Worm (Caenorhabditis elegans): Measurements from ENCODE around the gene F37C4.6.

F37C4.6 gene

DNA sequence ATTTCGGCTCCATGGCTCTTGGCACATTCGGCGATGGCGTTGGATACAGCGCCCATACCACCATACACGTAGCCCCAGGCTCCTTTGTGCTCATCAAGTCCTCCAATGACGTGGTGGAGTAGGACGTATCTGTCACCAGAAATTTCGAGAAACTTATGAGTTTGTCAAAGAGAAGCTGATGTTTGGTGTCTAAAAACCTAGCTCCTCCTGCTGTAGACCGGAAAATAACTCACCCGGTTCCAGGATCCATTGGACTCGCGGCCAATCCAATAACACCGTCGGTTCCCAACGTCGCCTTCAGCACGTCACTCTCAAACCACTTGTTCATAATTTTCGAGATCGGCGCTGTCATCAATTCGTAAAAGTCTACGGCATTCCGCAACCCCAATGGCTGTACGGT lies 1.2 kb downstream of the F37C4.6 start:
- TF ChIP-seq C16A3.4 (tag; optimal IDR thresholded peaks at IDR 0.05) (no peak), pax-3 (tag; optimal IDR thresholded peaks at IDR 0.05) (no peak), ceh-88 (GFP tag; IDR thresholded peaks at IDR 0.05) (no peak), hpl-2 (GFP tag; optimal IDR thresholded peaks at IDR 0.05) (no peak), ces-1 (GFP tag; optimal IDR thresholded peaks at IDR 0.05) (no peak), unc-98 (GFP tag; IDR thresholded peaks at IDR 0.05) (no peak), lin-15B (tag; optimal IDR thresholded peaks at IDR 0.05) (no peak), nhr-90 (tag; optimal IDR thresholded peaks at IDR 0.05; ENCODE audit: poor library complexity) (no peak), nhr-11 (tag; optimal IDR thresholded peaks at IDR 0.05) (no peak), vab-15 (tag; optimal IDR thresholded peaks at IDR 0.05) (no peak), nhr-12 (tag; optimal IDR thresholded peaks at IDR 0.05) (no peak), fkh-4 (tag; optimal IDR thresholded peaks at IDR 0.05; ENCODE audit: borderline replicate concordance) (no peak), nhr-85 (tag) (no peak), pag-3 (tag; optimal IDR thresholded peaks at IDR 0.05; ENCODE audit: borderline replicate concordance, insufficient read depth) (no peak), blmp-1 (tag; optimal IDR thresholded peaks at IDR 0.05) (no peak)

- no peak for TF ChIP-seq snu-23 (GFP tag; optimal IDR thresholded peaks at IDR 0.05)
- TF ChIP-seq nhr-71 (tag; optimal IDR thresholded peaks at IDR 0.05), result no peak
- no peak for TF ChIP-seq egl-27 (tag; optimal IDR thresholded peaks at IDR 0.05)
- no peak for TF ChIP-seq hpl-2 (GFP tag; optimal IDR thresholded peaks at IDR 0.05)
- TF ChIP-seq unc-86 (tag; optimal IDR thresholded peaks at IDR 0.05), result no peak
- no peak for TF ChIP-seq zip-4 (GFP tag; optimal IDR thresholded peaks at IDR 0.05)
- no peak for TF ChIP-seq ceh-8 (GFP tag; optimal IDR thresholded peaks at IDR 0.05)
- no peak for TF ChIP-seq hlh-4 (tag; optimal IDR thresholded peaks at IDR 0.05)
- TF ChIP-seq pag-3 (tag; optimal IDR thresholded peaks at IDR 0.05; ENCODE audit: borderline replicate concordance, insufficient read depth), result no peak
- TF ChIP-seq nhr-20 (tag; optimal IDR thresholded peaks at IDR 0.05), result no peak
- TF ChIP-seq alr-1 (tag; optimal IDR thresholded peaks at IDR 0.05; ENCODE audit: borderline replicate concordance), result no peak
- no peak for TF ChIP-seq nhr-76 (tag; optimal IDR thresholded peaks at IDR 0.05)
- TF ChIP-seq mdl-1 (tag; optimal IDR thresholded peaks at IDR 0.05), result peak in 1 of 2 experiments; percentile 39
- peak; percentile 30 to 33 for TF ChIP-seq efl-1 (optimal IDR thresholded peaks at IDR 0.05)
- peak; percentile 15 to 79 for TF ChIP-seq efl-1 (GFP tag; optimal IDR thresholded peaks at IDR 0.05 in 1 of 2)
- no peak for TF ChIP-seq lin-39 (tag; optimal IDR thresholded peaks at IDR 0.05)
- TF ChIP-seq snpc-4 (tag; optimal IDR thresholded peaks at IDR 0.05), result no peak
- TF ChIP-seq hlh-17 (GFP tag; optimal IDR thresholded peaks at IDR 0.05; ENCODE audit: borderline replicate concordance), result no peak
- TF ChIP-seq unc-130 (tag; optimal IDR thresholded peaks at IDR 0.05), result no peak
- TF ChIP-seq C04F5.9 (tag; optimal IDR thresholded peaks at IDR 0.05), result no peak
- no peak for TF ChIP-seq zag-1 (tag; optimal IDR thresholded peaks at IDR 0.05)
- TF ChIP-seq dpl-1 (GFP tag; optimal IDR thresholded peaks at IDR 0.05), result peak in 2 of 3 experiments; percentile 15 to 25
- TF ChIP-seq nhr-84 (tag; optimal IDR thresholded peaks at IDR 0.05), result no peak
- TF ChIP-seq lir-3 (tag; optimal IDR thresholded peaks at IDR 0.05; ENCODE audit: poor library complexity), result no peak
- TF ChIP-seq ztf-4 (tag; optimal IDR thresholded peaks at IDR 0.05), result no peak
- TF ChIP-seq nhr-90 (tag; optimal IDR thresholded peaks at IDR 0.05; ENCODE audit: poor library complexity), result no peak
- TF ChIP-seq tbx-2 (tag; optimal IDR thresholded peaks at IDR 0.05), result no peak
- no peak for TF ChIP-seq pqm-1 (tag; optimal IDR thresholded peaks at IDR 0.05)
- no peak for TF ChIP-seq C34B4.2 (tag; optimal IDR thresholded peaks at IDR 0.05)
- TF ChIP-seq ceh-90 (tag; optimal IDR thresholded peaks at IDR 0.05), result no peak
- peak; percentile 29 for TF ChIP-seq C16A3.4 (tag; optimal IDR thresholded peaks at IDR 0.05)
- peak; percentile 9 for TF ChIP-seq mep-1 (tag; optimal IDR thresholded peaks at IDR 0.05)
- no peak for TF ChIP-seq nhr-237 (tag; optimal IDR thresholded peaks at IDR 0.05)
- TF ChIP-seq vab-15 (tag; optimal IDR thresholded peaks at IDR 0.05), result no peak
- no peak for TF ChIP-seq unc-62 (GFP tag; optimal IDR thresholded peaks at IDR 0.05)
- TF ChIP-seq lin-15B (tag; optimal IDR thresholded peaks at IDR 0.05), result no peak
- no peak for TF ChIP-seq egl-13 (tag; optimal IDR thresholded peaks at IDR 0.05)
- TF ChIP-seq ama-1 (optimal IDR thresholded peaks at IDR 0.05), result no peak
- no peak for TF ChIP-seq lin-13 (GFP tag; optimal IDR thresholded peaks at IDR 0.05)
- TF ChIP-seq nhr-28 (tag; optimal IDR thresholded peaks at IDR 0.05), result no peak
- TF ChIP-seq lin-14 (GFP tag; optimal IDR thresholded peaks at IDR 0.05), result peak; percentile 79
- TF ChIP-seq ceh-82 (tag; optimal IDR thresholded peaks at IDR 0.05), result peak in 2 of 3 experiments; percentile 15 to 42
- TF ChIP-seq jun-1 (tag; optimal IDR thresholded peaks at IDR 0.05), result peak; percentile 70
These were observed 2.9 kb downstream of the F37C4.6 start for ce11 chrIV:3875260-3875659.

Data from whole organism, L1 larva.